Worm (Caenorhabditis elegans): ENCODE results near the gene zfp-2.

DNA sequence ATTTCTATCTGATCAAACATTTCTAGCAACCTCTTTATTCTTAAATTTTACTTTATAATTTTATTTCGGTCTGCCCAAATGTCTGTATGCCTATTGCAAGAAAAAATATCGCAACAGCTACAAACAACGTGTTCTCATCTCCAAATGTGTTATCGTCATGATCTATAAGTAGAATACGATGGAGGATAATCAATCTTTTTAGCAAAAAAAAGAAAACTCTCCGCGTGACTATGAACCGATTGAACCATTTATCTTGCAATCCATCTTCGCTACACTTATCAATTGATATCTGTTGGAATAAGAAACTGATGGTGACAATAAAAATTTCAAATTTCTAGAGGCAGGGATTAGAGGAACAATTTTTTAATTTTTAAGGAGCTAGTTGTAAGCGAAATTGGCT lies 48.5 kb downstream of the zfp-2 start:
- no peak for TF ChIP-seq T22C8.4 (GFP tag; IDR thresholded peaks at IDR 0.05)
- no peak for TF ChIP-seq cog-1 (tag; optimal IDR thresholded peaks at IDR 0.05)
- TF ChIP-seq ref-1 (GFP tag; conservative IDR thresholded peaks at IDR 0.05): no peak
- no peak for TF ChIP-seq med-1 (GFP tag; optimal IDR thresholded peaks at IDR 0.05; ENCODE audit: insufficient read depth)
